Fruit fly (Drosophila melanogaster) whole organism, pupa: ENCODE measurements around the gene DCX-EMAP.

Experiments
- CG14655 ChIP-seq: fragments of 200-800 bp; sonication (Bioruptor generic); optimal IDR thresholded peaks from 3 replicates; lab custom pipeline; 2017; ENCODE audit warnings: mild to moderate bottlenecking, missing biosample characterization, missing genetic modification reagents, missing genetic modification characterization
- CG34367 ChIP-seq: fragments of 200-800 bp; sonication (Bioruptor generic); optimal IDR thresholded peaks from 2 replicates; lab custom pipeline; 2018; ENCODE audit warnings: missing biosample characterization, mild to moderate bottlenecking, missing genetic modification characterization
- EcR ChIP-seq: fragments of 200-800 bp; sonication (Bioruptor generic); optimal IDR thresholded peaks from 3 replicates; lab custom pipeline; 2019; ENCODE audit warnings: missing biosample characterization, missing genetic modification characterization, mild to moderate bottlenecking, moderate library complexity, missing genetic modification reagents
- fd96Ca ChIP-seq: fragments of 200-800 bp; sonication (Bioruptor generic); IDR thresholded peaks from 3 replicates; pipeline ENCODE4 v1.3.6; 2022; ENCODE audit warnings: missing biosample characterization, missing genetic modification characterization
- rn ChIP-seq: fragments of 200-800 bp; sonication (Bioruptor generic); IDR thresholded peaks from 2 replicates; pipeline ENCODE4 v1.3.6; 2022; ENCODE audit warnings: missing biosample characterization, missing genetic modification characterization

dm6 chr3L:14974513-14974912 lies 70.9 kb downstream of the DCX-EMAP start, which contains the start of gene Ocho:
- no peak for TF ChIP-seq fd96Ca (GFP tag; lab: Robert Waterston, UW)
- TF ChIP-seq rn: no peak
- TF ChIP-seq CG14655 (GFP tag; lab: Kevin White, UChicago): no peak
- no peak for TF ChIP-seq EcR (GFP tag; lab: Kevin White, UChicago)
- TF ChIP-seq CG34367 (tag; lab: Kevin White, UChicago): no peak
